Worm (Caenorhabditis elegans) whole organism, late embryonic: ENCODE measurements around the gene K07E8.6.

ENCODE experiments used
- C08G9.2 ChIP-seq: sonication (generic microtip); optimal IDR thresholded peaks from 2 replicates; lab custom pipeline; 2016; ENCODE audit warnings: mild to moderate bottlenecking, missing genetic modification characterization, moderate library complexity, missing compliant biosample characterization
- C38D4.7 ChIP-seq: fragments of 200-800 bp; sonication (Bioruptor generic); optimal IDR thresholded peaks from 2 replicates; lab custom pipeline; 2018; ENCODE audit warnings: mild to moderate bottlenecking, missing genetic modification characterization, moderate library complexity, missing compliant biosample characterization
- F13H6.1 ChIP-seq: sonication (generic microtip); optimal IDR thresholded peaks from 2 replicates; lab custom pipeline; 2016; ENCODE audit warnings: missing genetic modification characterization, missing compliant biosample characterization
- K09A11.1 ChIP-seq: sonication (generic microtip); optimal IDR thresholded peaks from 2 replicates; lab custom pipeline; 2017; ENCODE audit warnings: antibody characterized with exemption, mild to moderate bottlenecking, missing genetic modification characterization, missing compliant biosample characterization; ENCODE audit not compliant: insufficient read depth
- Y22D7AL.16 ChIP-seq: sonication (generic microtip); optimal IDR thresholded peaks from 2 replicates; lab custom pipeline; 2016; ENCODE audit warnings: missing genetic modification characterization, missing compliant biosample characterization
- ahr-1 ChIP-seq: sonication (generic microtip); optimal IDR thresholded peaks from 2 replicates; lab custom pipeline; 2016; ENCODE audit warnings: missing genetic modification characterization, missing compliant biosample characterization
- ceh-19 ChIP-seq: fragments of 200-800 bp; sonication (Bioruptor generic); optimal IDR thresholded peaks from 2 replicates; lab custom pipeline; 2018; ENCODE audit warnings: mild to moderate bottlenecking, missing genetic modification characterization, missing compliant biosample characterization
- ceh-2 ChIP-seq: sonication (generic microtip); optimal IDR thresholded peaks from 2 replicates; lab custom pipeline; 2016; ENCODE audit warnings: missing genotype, missing genetic modification characterization, missing compliant biosample characterization
- ceh-22 ChIP-seq: sonication (generic microtip); optimal IDR thresholded peaks from 2 replicates; lab custom pipeline; 2017; ENCODE audit warnings: missing biosample characterization, missing genetic modification characterization
- ceh-30 ChIP-seq: fragments of 150-350 bp; optimal IDR thresholded peaks from 2 replicates; lab custom pipeline; 2014; ENCODE audit warnings: missing biosample characterization, missing genetic modification characterization
- ceh-31 ChIP-seq: sonication (generic microtip); optimal IDR thresholded peaks from 2 replicates; lab custom pipeline; 2016; ENCODE audit warnings: missing genetic modification characterization, missing compliant biosample characterization
- ceh-45 ChIP-seq: fragments of 200-800 bp; sonication (Bioruptor generic); IDR thresholded peaks from 2 replicates; pipeline ENCODE4 v1.3.6; 2022; ENCODE audit warnings: missing genetic modification reagents, missing genetic modification characterization, missing compliant biosample characterization
- ceh-6 ChIP-seq: fragments of 200-800 bp; sonication (Bioruptor generic); optimal IDR thresholded peaks from 2 replicates; lab custom pipeline; 2018; ENCODE audit warnings: mild to moderate bottlenecking, missing genetic modification characterization, missing compliant biosample characterization
- ceh-9 ChIP-seq: sonication (generic microtip); optimal IDR thresholded peaks from 2 replicates; lab custom pipeline; 2016; ENCODE audit warnings: mild to moderate bottlenecking, missing genetic modification characterization, inconsistent platforms, missing compliant biosample characterization
- dmd-4 ChIP-seq: sonication (generic microtip); optimal IDR thresholded peaks from 2 replicates; lab custom pipeline; 2016; ENCODE audit warnings: borderline replicate concordance, missing genetic modification characterization, missing compliant biosample characterization
- dve-1 ChIP-seq: sonication (generic microtip); optimal IDR thresholded peaks from 2 replicates; lab custom pipeline; 2017; ENCODE audit warnings: antibody characterized with exemption, mild to moderate bottlenecking, missing genetic modification characterization, missing compliant biosample characterization
- ets-4 ChIP-seq: sonication (generic microtip); optimal IDR thresholded peaks from 2 replicates; lab custom pipeline; 2016; ENCODE audit warnings: missing genetic modification characterization, missing compliant biosample characterization
- fax-1 ChIP-seq: sonication (generic microtip); optimal IDR thresholded peaks from 2 replicates; lab custom pipeline; 2016; ENCODE audit warnings: missing genotype, missing genetic modification characterization, missing compliant biosample characterization
- fkh-10 ChIP-seq: fragments of 150-350 bp; optimal IDR thresholded peaks from 2 replicates; lab custom pipeline; 2014; ENCODE audit warnings: missing biosample characterization, missing genetic modification reagents, missing genetic modification characterization
- hlh-13 ChIP-seq: fragments of 200-800 bp; sonication (Bioruptor generic); optimal IDR thresholded peaks from 2 replicates; lab custom pipeline; 2018; ENCODE audit warnings: mild to moderate bottlenecking, missing genetic modification characterization, missing compliant biosample characterization
- hlh-15 ChIP-seq: sonication (generic microtip); optimal IDR thresholded peaks from 2 replicates; lab custom pipeline; 2016; ENCODE audit warnings: missing genetic modification characterization, missing compliant biosample characterization
- hlh-6 ChIP-seq: sonication (generic microtip); optimal IDR thresholded peaks from 2 replicates; lab custom pipeline; 2016; ENCODE audit warnings: missing genotype, missing genetic modification characterization, missing compliant biosample characterization
- hlh-8 ChIP-seq: sonication (generic microtip); optimal IDR thresholded peaks from 2 replicates; lab custom pipeline; 2016; ENCODE audit warnings: missing genotype, missing genetic modification characterization, missing compliant biosample characterization
- lim-6 ChIP-seq: sonication (generic microtip); optimal IDR thresholded peaks from 2 replicates; lab custom pipeline; 2016; ENCODE audit warnings: missing genetic modification characterization, missing compliant biosample characterization
- madf-2 ChIP-seq: sonication (generic microtip); optimal IDR thresholded peaks from 2 replicates; lab custom pipeline; 2017; ENCODE audit warnings: missing genetic modification characterization, missing compliant biosample characterization
- mec-3 ChIP-seq: sonication (generic microtip); optimal IDR thresholded peaks from 2 replicates; lab custom pipeline; 2016; ENCODE audit warnings: borderline replicate concordance, missing genetic modification characterization, missing compliant biosample characterization
- nfya-1 ChIP-seq: sonication (generic microtip); optimal IDR thresholded peaks from 2 replicates; lab custom pipeline; 2017; ENCODE audit warnings: missing genetic modification characterization, mild to moderate bottlenecking, missing compliant biosample characterization, antibody characterized with exemption, moderate library complexity
- nhr-11 ChIP-seq: fragments of 150-350 bp; optimal IDR thresholded peaks from 2 replicates; lab custom pipeline; 2014; ENCODE audit warnings: missing biosample characterization, missing genetic modification characterization
- nhr-232 ChIP-seq: sonication (generic microtip); optimal IDR thresholded peaks from 2 replicates; lab custom pipeline; 2016; ENCODE audit warnings: missing genetic modification characterization, missing compliant biosample characterization
- odd-2 ChIP-seq: sonication (generic microtip); optimal IDR thresholded peaks from 2 replicates; lab custom pipeline; 2017; ENCODE audit warnings: antibody characterized with exemption, mild to moderate bottlenecking, missing genetic modification characterization, missing compliant biosample characterization
- pag-3 ChIP-seq: sonication (generic microtip); optimal IDR thresholded peaks from 2 replicates; lab custom pipeline; 2016; ENCODE audit warnings: missing compliant biosample characterization, missing genetic modification characterization, borderline replicate concordance
- pat-9 ChIP-seq: fragments of 200-800 bp; sonication (Bioruptor generic); optimal IDR thresholded peaks from 2 replicates; lab custom pipeline; 2018; ENCODE audit warnings: mild to moderate bottlenecking, missing genetic modification characterization, moderate library complexity, missing compliant biosample characterization
- pha-2 ChIP-seq: sonication (generic microtip); optimal IDR thresholded peaks from 2 replicates; lab custom pipeline; 2017; ENCODE audit warnings: mild to moderate bottlenecking, missing genetic modification characterization, missing compliant biosample characterization
- pha-4 ChIP-seq: fragments of 150-350 bp; optimal IDR thresholded peaks from 2 replicates; lab custom pipeline; 2018; ENCODE audit warnings: missing biosample characterization, missing genetic modification reagents, missing genetic modification characterization
- pqm-1 ChIP-seq: sonication (generic microtip); optimal IDR thresholded peaks from 2 replicates; lab custom pipeline; 2016; ENCODE audit warnings: missing genetic modification characterization, missing compliant biosample characterization
- pros-1 ChIP-seq: fragments of 150-350 bp; optimal IDR thresholded peaks from 2 replicates; lab custom pipeline; 2014; ENCODE audit warnings: missing biosample characterization, missing genetic modification reagents, missing genetic modification characterization
- rnt-1 ChIP-seq: sonication (generic microtip); optimal IDR thresholded peaks from 2 replicates; lab custom pipeline; 2016; ENCODE audit warnings: missing genetic modification characterization, missing compliant biosample characterization
- sox-2 ChIP-seq: fragments of 200-800 bp; sonication (Bioruptor generic); IDR thresholded peaks from 2 replicates; pipeline ENCODE4 v1.3.6; 2022; ENCODE audit warnings: missing genetic modification reagents, missing genetic modification characterization, missing compliant biosample characterization
- sox-4 ChIP-seq: sonication (generic microtip); optimal IDR thresholded peaks from 2 replicates; lab custom pipeline; 2017; ENCODE audit warnings: mild to moderate bottlenecking, missing genetic modification characterization, inconsistent platforms, missing compliant biosample characterization
- syd-9 ChIP-seq: sonication (generic microtip); optimal IDR thresholded peaks from 2 replicates; lab custom pipeline; 2016; ENCODE audit warnings: mild to moderate bottlenecking, missing genetic modification characterization, moderate library complexity, missing compliant biosample characterization
- tbx-2 ChIP-seq: sonication (generic microtip); optimal IDR thresholded peaks from 2 replicates; lab custom pipeline; 2016; ENCODE audit warnings: missing genetic modification characterization, missing compliant biosample characterization
- unc-3 ChIP-seq, 2 experiments: fragments of 200-800 bp in 1 of 2; sonication (Bioruptor generic) in 1 of 2; sonication (generic microtip) in 1 of 2; conservative IDR thresholded peaks in 1 of 2; optimal IDR thresholded peaks in 1 of 2; 2 replicates each; pipeline versions ENCODE4 v1.3.6 to Lab custom; 2016 to 2022; ENCODE audit warnings: missing compliant biosample characterization in 2 of 2, missing genetic modification characterization in 2 of 2, missing genetic modification reagents in 1 of 2
- unc-55 ChIP-seq: sonication (generic microtip); optimal IDR thresholded peaks from 2 replicates; lab custom pipeline; 2017; ENCODE audit warnings: missing biosample characterization, missing genetic modification reagents, missing genetic modification characterization
- unc-86 ChIP-seq: sonication (generic microtip); optimal IDR thresholded peaks from 2 replicates; lab custom pipeline; 2016; ENCODE audit warnings: missing genetic modification characterization, missing compliant biosample characterization
- ztf-16 ChIP-seq: sonication (generic microtip); optimal IDR thresholded peaks from 2 replicates; lab custom pipeline; 2017; ENCODE audit warnings: missing genetic modification characterization, missing compliant biosample characterization

The K07E8.6 gene

ce11 chrII:671025-671424 lies 31.7 kb upstream of the K07E8.6 start, which contains the start of gene sri-46:
Gene sri-46, minus strand, starts transcription at chrII:671125.
- TF ChIP-seq ceh-2 (tag; lab: Kevin White, UChicago), result no peak
- TF ChIP-seq ztf-16 (tag; lab: Kevin White, UChicago), result no peak
- no peak for TF ChIP-seq ets-4 (tag; lab: Kevin White, UChicago)
- TF ChIP-seq pqm-1, result no peak
- TF ChIP-seq pha-2 (tag; lab: Kevin White, UChicago), result no peak
- TF ChIP-seq unc-3 (GFP tag; conservative IDR thresholded peaks at IDR 0.05; lab: Robert Waterston, UW), result no peak
- TF ChIP-seq unc-3 (tag; optimal IDR thresholded peaks at IDR 0.05; lab: Kevin White, UChicago), result no peak
- no peak for TF ChIP-seq F13H6.1 (tag; lab: Kevin White, UChicago)
- TF ChIP-seq ceh-45, result no peak
- TF ChIP-seq C08G9.2 (tag; lab: Kevin White, UChicago), result no peak
- no peak for TF ChIP-seq pag-3 (tag; lab: Kevin White, UChicago)
- no peak for TF ChIP-seq hlh-15 (tag; lab: Kevin White, UChicago)
- TF ChIP-seq syd-9 (tag; lab: Kevin White, UChicago), result no peak
- TF ChIP-seq nhr-232 (tag; lab: Kevin White, UChicago), result no peak
- no peak for TF ChIP-seq nfya-1 (tag; lab: Kevin White, UChicago)
- TF ChIP-seq tbx-2 (tag; lab: Kevin White, UChicago), result no peak
- TF ChIP-seq ceh-9 (tag; lab: Kevin White, UChicago), result no peak
- no peak for TF ChIP-seq sox-2 (GFP tag; lab: Robert Waterston, UW)
- no peak for TF ChIP-seq dmd-4 (tag; lab: Kevin White, UChicago)

ce11 chrII:667864-668263 lies 28.5 kb upstream of the K07E8.6 start:
- no peak for TF ChIP-seq C38D4.7 (GFP tag; lab: Kevin White, UChicago)
- no peak for TF ChIP-seq hlh-6 (tag; lab: Kevin White, UChicago)
- TF ChIP-seq fax-1 (tag; lab: Kevin White, UChicago), result no peak
- no peak for TF ChIP-seq ceh-6 (GFP tag; lab: Kevin White, UChicago)
- TF ChIP-seq unc-3 (GFP tag; conservative IDR thresholded peaks at IDR 0.05; lab: Robert Waterston, UW), result no peak
- TF ChIP-seq unc-3 (tag; optimal IDR thresholded peaks at IDR 0.05; lab: Kevin White, UChicago), result no peak
- TF ChIP-seq pag-3 (tag; lab: Kevin White, UChicago), result no peak
- no peak for TF ChIP-seq pha-2 (tag; lab: Kevin White, UChicago)

- no peak for TF ChIP-seq dve-1 (tag; lab: Kevin White, UChicago)
- no peak for TF ChIP-seq K09A11.1 (tag; lab: Kevin White, UChicago)
- TF ChIP-seq ceh-2 (tag; lab: Kevin White, UChicago), result no peak
- TF ChIP-seq unc-86, result no peak
- TF ChIP-seq pha-4 (tag; lab: Kevin White, UChicago), result no peak
- no peak for TF ChIP-seq hlh-8
- no peak for TF ChIP-seq lim-6 (tag; lab: Kevin White, UChicago)
- TF ChIP-seq odd-2 (tag; lab: Kevin White, UChicago), result no peak
- TF ChIP-seq ceh-19 (GFP tag; lab: Kevin White, UChicago), result no peak
- TF ChIP-seq ceh-30 (tag; lab: Kevin White, UChicago), result no peak
- no peak for TF ChIP-seq mec-3
- no peak for TF ChIP-seq syd-9 (tag; lab: Kevin White, UChicago)
- TF ChIP-seq pros-1 (tag; lab: Kevin White, UChicago), result no peak
- no peak for TF ChIP-seq rnt-1
- TF ChIP-seq, all 69 proteins: peak for 0
Observed at ce11 chrII:661696-662095, 22.3 kb upstream of the K07E8.6 start, which contains the start of gene sri-45. Gene sri-45, minus strand, starts transcription at chrII:661796.

- TF ChIP-seq ceh-31 (tag; lab: Kevin White, UChicago) (no peak), pat-9 (tag; lab: Kevin White, UChicago) (no peak), pha-2 (tag; lab: Kevin White, UChicago) (no peak), madf-2 (tag; lab: Kevin White, UChicago) (no peak), ceh-19 (GFP tag; lab: Kevin White, UChicago) (no peak), unc-86 (no peak), mec-3 (no peak), nhr-11 (tag; lab: Kevin White, UChicago) (no peak), ceh-22 (tag; lab: Kevin White, UChicago) (no peak), ztf-16 (tag; lab: Kevin White, UChicago) (no peak), ceh-2 (tag; lab: Kevin White, UChicago) (no peak), ahr-1 (tag; lab: Kevin White, UChicago) (no peak), pqm-1 (no peak), fkh-10 (GFP tag; lab: Kevin White, UChicago) (no peak), hlh-13 (GFP tag; lab: Kevin White, UChicago) (no peak), Y22D7AL.16 (no peak), C38D4.7 (GFP tag; lab: Kevin White, UChicago) (no peak), syd-9 (tag; lab: Kevin White, UChicago) (no peak), sox-4 (tag; lab: Kevin White, UChicago) (no peak), unc-55 (GFP tag; lab: Kevin White, UChicago) (no peak)
Observed at ce11 chrII:658369-658768, 19.0 kb upstream of the K07E8.6 start, which contains the start of gene sdz-24. Gene sdz-24, plus strand, starts transcription at chrII:658669.
